Fruit fly (Drosophila melanogaster) whole organism, adult: ENCODE results near the gene Meltrin.

Source experiments
- CG11617 ChIP-seq: fragments of 200-800 bp; sonication (Bioruptor generic); optimal IDR thresholded peaks from 2 replicates; lab custom pipeline; 2017; ENCODE audit warnings: mild to moderate bottlenecking, missing biosample characterization, missing genetic modification reagents, missing genetic modification characterization
- CG12768 ChIP-seq: fragments of 200-800 bp; sonication (Bioruptor generic); optimal IDR thresholded peaks from 2 replicates; lab custom pipeline; 2017; ENCODE audit warnings: missing biosample characterization, missing genetic modification characterization, mild to moderate bottlenecking, moderate library complexity, missing genetic modification reagents
- CG14711 ChIP-seq: fragments of 200-800 bp; sonication (Bioruptor generic); optimal IDR thresholded peaks from 2 replicates; lab custom pipeline; 2018; ENCODE audit warnings: missing biosample characterization, mild to moderate bottlenecking, missing genetic modification characterization, moderate library complexity
- CG1620 ChIP-seq: fragments of 200-800 bp; sonication (Bioruptor generic); optimal IDR thresholded peaks from 2 replicates; lab custom pipeline; 2016; ENCODE audit warnings: missing biosample characterization, missing genetic modification characterization
- CG33017 ChIP-seq: fragments of 200-800 bp; sonication (Bioruptor generic); optimal IDR thresholded peaks from 2 replicates; lab custom pipeline; 2018; ENCODE audit warnings: missing biosample characterization, mild to moderate bottlenecking, missing genetic modification characterization, moderate library complexity
- CG5204 ChIP-seq: fragments of 200-800 bp; sonication (Bioruptor generic); optimal IDR thresholded peaks from 2 replicates; lab custom pipeline; 2016; ENCODE audit warnings: missing biosample characterization, missing genetic modification characterization
- CG7045 ChIP-seq: fragments of 200-800 bp; sonication (Bioruptor generic); optimal IDR thresholded peaks from 2 replicates; lab custom pipeline; 2017; ENCODE audit warnings: missing biosample characterization, mild to moderate bottlenecking, missing genetic modification characterization
- CG7101 ChIP-seq: fragments of 200-800 bp; sonication (Bioruptor generic); optimal IDR thresholded peaks from 2 replicates; lab custom pipeline; 2018; ENCODE audit warnings: missing biosample characterization, mild to moderate bottlenecking, missing genetic modification characterization, moderate library complexity
- Clk ChIP-seq: fragments of 200-800 bp; sonication (Bioruptor generic); optimal IDR thresholded peaks from 2 replicates; lab custom pipeline; 2017; ENCODE audit warnings: missing biosample characterization, missing genetic modification characterization
- Crg-1 ChIP-seq: fragments of 200-800 bp; sonication (Bioruptor generic); optimal IDR thresholded peaks from 2 replicates; lab custom pipeline; 2016; ENCODE audit warnings: missing biosample characterization, missing genetic modification characterization
- Hr96 ChIP-seq: fragments of 200-800 bp; sonication (Bioruptor generic); optimal IDR thresholded peaks from 2 replicates; lab custom pipeline; 2016; ENCODE audit warnings: missing biosample characterization, missing genetic modification characterization
- Mnt ChIP-seq: fragments of 200-800 bp; sonication (Bioruptor generic); optimal IDR thresholded peaks from 2 replicates; lab custom pipeline; 2016; ENCODE audit warnings: missing biosample characterization, mild to moderate bottlenecking, missing genetic modification characterization
- bab1 ChIP-seq: fragments of 200-800 bp; sonication (Bioruptor generic); optimal IDR thresholded peaks from 3 replicates; lab custom pipeline; 2019; ENCODE audit warnings: missing biosample characterization, mild to moderate bottlenecking, missing genetic modification characterization, moderate library complexity
- cic ChIP-seq: fragments of 200-800 bp; sonication (Bioruptor generic); optimal IDR thresholded peaks from 2 replicates; lab custom pipeline; 2017; ENCODE audit warnings: missing biosample characterization, mild to moderate bottlenecking, missing genetic modification characterization, moderate library complexity
- cnc ChIP-seq, 2 experiments: fragments of >200 bp; optimal IDR thresholded peaks; 2 replicates each; lab custom pipeline; 2017
- kay ChIP-seq: fragments of 200-800 bp; sonication (Bioruptor generic); peaks from one replicate; lab custom pipeline; 2016; ENCODE audit warnings: missing biosample characterization, missing genetic modification characterization, borderline replicate concordance
- ovo ChIP-seq: fragments of 200-800 bp; sonication (Bioruptor generic); optimal IDR thresholded peaks from 2 replicates; lab custom pipeline; 2016; ENCODE audit warnings: missing biosample characterization, missing genetic modification characterization
- pad ChIP-seq: fragments of 200-800 bp; sonication (Bioruptor generic); optimal IDR thresholded peaks from 3 replicates; lab custom pipeline; 2017; ENCODE audit warnings: missing biosample characterization, missing genetic modification characterization, mild to moderate bottlenecking, moderate library complexity, missing genetic modification reagents
- tj ChIP-seq: fragments of 200-800 bp; sonication (Bioruptor generic); optimal IDR thresholded peaks from 3 replicates; lab custom pipeline; 2017; ENCODE audit warnings: missing biosample characterization, mild to moderate bottlenecking, missing genetic modification characterization, moderate library complexity
- toe ChIP-seq: fragments of 200-800 bp; sonication (Bioruptor generic); optimal IDR thresholded peaks from 2 replicates; lab custom pipeline; 2016; ENCODE audit warnings: missing biosample characterization, missing genetic modification characterization

The Meltrin gene

dm6 chr3R:14736674-14737073 is 39.6 kb upstream of the Meltrin start:
- TF ChIP-seq kay (GFP tag; lab: Kevin White, UChicago) (no peak), Clk (GFP tag; lab: Kevin White, UChicago) (no peak), Crg-1 (GFP tag; lab: Kevin White, UChicago) (no peak), ovo (GFP tag; lab: Kevin White, UChicago) (peak; percentile 62), CG7101 (no peak), toe (GFP tag; lab: Kevin White, UChicago) (no peak), Hr96 (no peak), CG12768 (GFP tag; lab: Kevin White, UChicago) (no peak), cnc (optimal IDR thresholded peaks at IDR 0.05; lab: Kevin White, UChicago) (peak in 1 of 2 experiments; percentile 61), Mnt (GFP tag; lab: Kevin White, UChicago) (no peak), CG14711 (tag; lab: Kevin White, UChicago) (no peak), CG33017 (tag; lab: Kevin White, UChicago) (no peak), CG7045 (GFP tag; lab: Kevin White, UChicago) (no peak), bab1 (peak; percentile 74), pad (GFP tag; lab: Kevin White, UChicago) (no peak), CG1620 (GFP tag; lab: Kevin White, UChicago) (no peak), tj (GFP tag; lab: Kevin White, UChicago) (peak; percentile 60), CG5204 (no peak), cic (GFP tag; lab: Kevin White, UChicago) (peak; percentile 26)

dm6 chr3R:14736001-14736400 is 38.9 kb upstream of the Meltrin start:
- no peak for TF ChIP-seq Clk (GFP tag; lab: Kevin White, UChicago)
- no peak for TF ChIP-seq CG14711 (tag; lab: Kevin White, UChicago)
- TF ChIP-seq cic (GFP tag; lab: Kevin White, UChicago) = peak; percentile 56
- TF ChIP-seq tj (GFP tag; lab: Kevin White, UChicago) = peak; percentile 1
- no peak for TF ChIP-seq CG1620 (GFP tag; lab: Kevin White, UChicago)
- no peak for TF ChIP-seq CG11617 (GFP tag; lab: Kevin White, UChicago)
- peak; percentile 84 for TF ChIP-seq kay (GFP tag; lab: Kevin White, UChicago)

dm6 chr3R:14734623-14735392 is 37.7 kb upstream of the Meltrin start:
- TF ChIP-seq tj (GFP tag; lab: Kevin White, UChicago) (peak; percentile 36), toe (GFP tag; lab: Kevin White, UChicago) (peak; percentile 23), CG7045 (GFP tag; lab: Kevin White, UChicago) (peak; percentile 26), CG11617 (GFP tag; lab: Kevin White, UChicago) (peak; percentile 63), CG1620 (GFP tag; lab: Kevin White, UChicago) (peak; percentile 15), bab1 (no peak), kay (GFP tag; lab: Kevin White, UChicago) (peak; percentile 51), Crg-1 (GFP tag; lab: Kevin White, UChicago) (peak; percentile 69), Clk (GFP tag; lab: Kevin White, UChicago) (no peak), Mnt (GFP tag; lab: Kevin White, UChicago) (no peak), CG33017 (tag; lab: Kevin White, UChicago) (no peak), cnc (optimal IDR thresholded peaks at IDR 0.05; lab: Kevin White, UChicago) (no peak), cic (GFP tag; lab: Kevin White, UChicago) (no peak), pad (GFP tag; lab: Kevin White, UChicago) (peak; percentile 35), CG5204 (no peak), Hr96 (peak; percentile 16), CG7101 (no peak), CG14711 (tag; lab: Kevin White, UChicago) (no peak), ovo (GFP tag; lab: Kevin White, UChicago) (no peak), CG12768 (GFP tag; lab: Kevin White, UChicago) (peak; percentile 52)

- TF ChIP-seq cnc (optimal IDR thresholded peaks at IDR 0.05; lab: Kevin White, UChicago) (no peak), Crg-1 (GFP tag; lab: Kevin White, UChicago) (no peak), CG14711 (tag; lab: Kevin White, UChicago) (no peak), kay (GFP tag; lab: Kevin White, UChicago) (peak; percentile 92), Clk (GFP tag; lab: Kevin White, UChicago) (no peak)
Measured at dm6 chr3R:14733937-14734336, 36.8 kb upstream of the Meltrin start.

dm6 chr3R:14733425-14733824 is 36.3 kb upstream of the Meltrin start:
- TF ChIP-seq pad (GFP tag; lab: Kevin White, UChicago) (no peak), CG14711 (tag; lab: Kevin White, UChicago) (no peak), CG11617 (GFP tag; lab: Kevin White, UChicago) (no peak), Crg-1 (GFP tag; lab: Kevin White, UChicago) (no peak), ovo (GFP tag; lab: Kevin White, UChicago) (no peak), toe (GFP tag; lab: Kevin White, UChicago) (no peak), cic (GFP tag; lab: Kevin White, UChicago) (no peak)

- TF ChIP-seq tj (GFP tag; lab: Kevin White, UChicago) = peak; percentile 79
- TF ChIP-seq Mnt (GFP tag; lab: Kevin White, UChicago) = no peak
- no peak for TF ChIP-seq cic (GFP tag; lab: Kevin White, UChicago)
- no peak for TF ChIP-seq kay (GFP tag; lab: Kevin White, UChicago)
- TF ChIP-seq CG11617 (GFP tag; lab: Kevin White, UChicago) = peak; percentile 13
- no peak for TF ChIP-seq pad (GFP tag; lab: Kevin White, UChicago)
Measured at dm6 chr3R:14731781-14732100, 34.6 kb upstream of the Meltrin start.
